Worm (Caenorhabditis elegans) whole organism, late embryonic: ENCODE measurements around the gene unc-64.

Experiments
- F13H6.1 ChIP-seq: sonication (generic microtip); optimal IDR thresholded peaks from 2 replicates; lab custom pipeline; 2016; ENCODE audit warnings: missing genetic modification characterization, missing compliant biosample characterization
- K09A11.1 ChIP-seq: sonication (generic microtip); optimal IDR thresholded peaks from 2 replicates; lab custom pipeline; 2017; ENCODE audit warnings: antibody characterized with exemption, mild to moderate bottlenecking, missing genetic modification characterization, missing compliant biosample characterization; ENCODE audit not compliant: insufficient read depth
- ama-1 ChIP-seq: fragments of 150-350 bp; optimal IDR thresholded peaks from 2 replicates; lab custom pipeline; 2014
- ceh-14 ChIP-seq: sonication (generic microtip); optimal IDR thresholded peaks from 2 replicates; lab custom pipeline; 2016; ENCODE audit warnings: missing genotype, missing genetic modification characterization, missing compliant biosample characterization
- ceh-18 ChIP-seq: sonication (generic microtip); optimal IDR thresholded peaks from 2 replicates; lab custom pipeline; 2016; ENCODE audit warnings: missing genetic modification characterization, missing compliant biosample characterization
- ceh-19 ChIP-seq: fragments of 200-800 bp; sonication (Bioruptor generic); optimal IDR thresholded peaks from 2 replicates; lab custom pipeline; 2018; ENCODE audit warnings: mild to moderate bottlenecking, missing genetic modification characterization, missing compliant biosample characterization
- ceh-2 ChIP-seq: sonication (generic microtip); optimal IDR thresholded peaks from 2 replicates; lab custom pipeline; 2016; ENCODE audit warnings: missing genotype, missing genetic modification characterization, missing compliant biosample characterization
- ceh-6 ChIP-seq: fragments of 200-800 bp; sonication (Bioruptor generic); optimal IDR thresholded peaks from 2 replicates; lab custom pipeline; 2018; ENCODE audit warnings: mild to moderate bottlenecking, missing genetic modification characterization, missing compliant biosample characterization
- dve-1 ChIP-seq: sonication (generic microtip); optimal IDR thresholded peaks from 2 replicates; lab custom pipeline; 2017; ENCODE audit warnings: antibody characterized with exemption, mild to moderate bottlenecking, missing genetic modification characterization, missing compliant biosample characterization
- ets-4 ChIP-seq: sonication (generic microtip); optimal IDR thresholded peaks from 2 replicates; lab custom pipeline; 2016; ENCODE audit warnings: missing genetic modification characterization, missing compliant biosample characterization
- eyg-1 ChIP-seq: sonication (generic microtip); optimal IDR thresholded peaks from 2 replicates; lab custom pipeline; 2016; ENCODE audit warnings: missing genotype, missing genetic modification characterization, missing compliant biosample characterization
- fax-1 ChIP-seq: sonication (generic microtip); optimal IDR thresholded peaks from 2 replicates; lab custom pipeline; 2016; ENCODE audit warnings: missing genotype, missing genetic modification characterization, missing compliant biosample characterization
- fkh-10 ChIP-seq: fragments of 150-350 bp; optimal IDR thresholded peaks from 2 replicates; lab custom pipeline; 2014; ENCODE audit warnings: missing biosample characterization, missing genetic modification reagents, missing genetic modification characterization
- fkh-6 ChIP-seq: sonication (generic microtip); optimal IDR thresholded peaks from 2 replicates; lab custom pipeline; 2016; ENCODE audit warnings: missing genetic modification characterization, missing compliant biosample characterization
- hlh-13 ChIP-seq: fragments of 200-800 bp; sonication (Bioruptor generic); optimal IDR thresholded peaks from 2 replicates; lab custom pipeline; 2018; ENCODE audit warnings: mild to moderate bottlenecking, missing genetic modification characterization, missing compliant biosample characterization
- hlh-15 ChIP-seq: sonication (generic microtip); optimal IDR thresholded peaks from 2 replicates; lab custom pipeline; 2016; ENCODE audit warnings: missing genetic modification characterization, missing compliant biosample characterization
- hlh-30 ChIP-seq: sonication (generic microtip); optimal IDR thresholded peaks from 2 replicates; lab custom pipeline; 2017; ENCODE audit warnings: antibody characterized with exemption, missing genetic modification characterization, missing compliant biosample characterization; ENCODE audit not compliant: insufficient read depth
- hlh-8 ChIP-seq: sonication (generic microtip); optimal IDR thresholded peaks from 2 replicates; lab custom pipeline; 2016; ENCODE audit warnings: missing genotype, missing genetic modification characterization, missing compliant biosample characterization
- mec-3 ChIP-seq: sonication (generic microtip); optimal IDR thresholded peaks from 2 replicates; lab custom pipeline; 2016; ENCODE audit warnings: borderline replicate concordance, missing genetic modification characterization, missing compliant biosample characterization
- nfya-1 ChIP-seq: sonication (generic microtip); optimal IDR thresholded peaks from 2 replicates; lab custom pipeline; 2017; ENCODE audit warnings: missing genetic modification characterization, mild to moderate bottlenecking, missing compliant biosample characterization, antibody characterized with exemption, moderate library complexity
- nhr-11 ChIP-seq: fragments of 150-350 bp; optimal IDR thresholded peaks from 2 replicates; lab custom pipeline; 2014; ENCODE audit warnings: missing biosample characterization, missing genetic modification characterization
- npax-4 ChIP-seq: sonication (generic microtip); optimal IDR thresholded peaks from 2 replicates; lab custom pipeline; 2016; ENCODE audit warnings: missing genetic modification characterization, missing compliant biosample characterization
- pag-3 ChIP-seq: sonication (generic microtip); optimal IDR thresholded peaks from 2 replicates; lab custom pipeline; 2016; ENCODE audit warnings: missing compliant biosample characterization, missing genetic modification characterization, borderline replicate concordance
- pax-1 ChIP-seq: fragments of 150-350 bp; optimal IDR thresholded peaks from 2 replicates; lab custom pipeline; 2014; ENCODE audit warnings: missing biosample characterization, missing genetic modification characterization
- pha-4 ChIP-seq: fragments of 150-350 bp; optimal IDR thresholded peaks from 2 replicates; lab custom pipeline; 2018; ENCODE audit warnings: missing biosample characterization, missing genetic modification reagents, missing genetic modification characterization
- pros-1 ChIP-seq: fragments of 150-350 bp; optimal IDR thresholded peaks from 2 replicates; lab custom pipeline; 2014; ENCODE audit warnings: missing biosample characterization, missing genetic modification reagents, missing genetic modification characterization
- sdc-2 ChIP-seq: sonication (generic microtip); optimal IDR thresholded peaks from 2 replicates; lab custom pipeline; 2016; ENCODE audit warnings: missing genotype, missing genetic modification characterization, missing compliant biosample characterization
- sox-4 ChIP-seq: sonication (generic microtip); optimal IDR thresholded peaks from 2 replicates; lab custom pipeline; 2017; ENCODE audit warnings: mild to moderate bottlenecking, missing genetic modification characterization, inconsistent platforms, missing compliant biosample characterization
- ttx-3 ChIP-seq: sonication (generic microtip); optimal IDR thresholded peaks from 2 replicates; lab custom pipeline; 2016; ENCODE audit warnings: missing genetic modification reagents, missing genetic modification characterization, missing compliant biosample characterization
- unc-3 ChIP-seq, 2 experiments: fragments of 200-800 bp in 1 of 2; sonication (Bioruptor generic) in 1 of 2; sonication (generic microtip) in 1 of 2; conservative IDR thresholded peaks in 1 of 2; optimal IDR thresholded peaks in 1 of 2; 2 replicates each; pipeline versions ENCODE4 v1.3.6 to Lab custom; 2016 to 2022; ENCODE audit warnings: missing compliant biosample characterization in 2 of 2, missing genetic modification characterization in 2 of 2, missing genetic modification reagents in 1 of 2
- unc-42 ChIP-seq: sonication (generic microtip); optimal IDR thresholded peaks from 2 replicates; lab custom pipeline; 2016; ENCODE audit warnings: missing genotype, missing genetic modification characterization, missing compliant biosample characterization
- unc-86 ChIP-seq: sonication (generic microtip); optimal IDR thresholded peaks from 2 replicates; lab custom pipeline; 2016; ENCODE audit warnings: missing genetic modification characterization, missing compliant biosample characterization
- zip-5 ChIP-seq: sonication (generic microtip); optimal IDR thresholded peaks from 2 replicates; lab custom pipeline; 2016; ENCODE audit warnings: missing genetic modification characterization, missing compliant biosample characterization

Gene unc-64

DNA sequence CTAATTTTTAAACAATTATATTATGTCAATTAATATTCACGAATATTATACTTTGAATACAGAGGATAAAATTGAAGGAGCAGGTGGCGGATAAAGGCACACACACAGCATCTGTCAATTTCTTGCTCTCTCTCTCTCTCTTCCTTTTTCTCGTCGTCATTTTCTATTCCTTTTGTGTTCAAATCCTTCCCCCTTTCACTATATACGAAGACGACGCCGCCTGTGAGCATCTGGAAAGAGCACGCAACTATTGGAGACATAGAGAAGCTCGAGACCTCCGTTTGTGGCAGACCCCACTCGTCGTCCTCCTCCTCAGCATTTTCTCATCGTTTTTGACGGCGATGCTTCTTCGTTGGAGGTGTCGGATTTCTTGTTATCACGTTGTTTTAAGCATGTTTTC, 18.9 kb upstream of the unc-64 start (continued):
- peak; percentile 65 for TF ChIP-seq unc-42 (tag; lab: Kevin White, UChicago)
- no peak for TF ChIP-seq unc-3 (GFP tag; conservative IDR thresholded peaks at IDR 0.05; lab: Robert Waterston, UW)
- TF ChIP-seq unc-3 (tag; optimal IDR thresholded peaks at IDR 0.05; lab: Kevin White, UChicago): no peak
- no peak for TF ChIP-seq fkh-10 (GFP tag; lab: Kevin White, UChicago)
- TF ChIP-seq ceh-14 (tag; lab: Kevin White, UChicago): no peak

DNA sequence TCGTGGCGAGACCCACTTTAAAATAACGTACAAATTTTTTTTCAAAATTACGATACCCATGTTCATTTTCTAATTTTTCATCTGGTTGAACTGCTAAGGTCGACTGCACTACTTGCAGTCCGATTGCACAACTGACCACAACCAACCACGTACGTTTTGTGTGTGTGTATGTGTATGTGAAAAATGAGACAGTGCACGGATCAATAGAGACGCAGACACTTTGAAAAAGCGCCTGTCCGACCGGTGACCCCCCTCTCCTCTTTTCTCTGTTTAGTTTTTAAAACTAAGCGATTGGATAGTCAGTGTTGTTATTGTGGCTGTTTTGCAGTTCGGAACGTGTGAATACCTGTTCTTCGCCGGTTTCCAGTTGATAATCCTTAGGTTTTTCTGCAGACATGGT, 18.3 kb upstream of the unc-64 start:
- TF ChIP-seq F13H6.1 (tag; lab: Kevin White, UChicago) (no peak), pros-1 (tag; lab: Kevin White, UChicago) (no peak), nfya-1 (tag; lab: Kevin White, UChicago) (peak; percentile 29), ceh-6 (no peak)
- TF ChIP-seq, all 69 proteins: peak for 1

ce11 chrIII:13260344-13260743, 16.7 kb upstream of the unc-64 start:
- TF ChIP-seq sox-4 (tag; lab: Kevin White, UChicago) (no peak), pax-1 (no peak), ama-1 (lab: Kevin White, UChicago) (no peak), ceh-2 (tag; lab: Kevin White, UChicago) (no peak), pha-4 (tag; lab: Kevin White, UChicago) (no peak), hlh-30 (no peak), nhr-11 (tag; lab: Kevin White, UChicago) (no peak), nfya-1 (tag; lab: Kevin White, UChicago) (no peak)

ce11 chrIII:13262987-13263386, 14.1 kb upstream of the unc-64 start, which contains the start of gene F56A8.4:
Gene F56A8.4 (plus strand): TSS chrIII:13263287.
- no peak for TF ChIP-seq fax-1
- TF ChIP-seq, all 69 proteins: peak for 0

ce11 chrIII:13265566-13265965, 11.5 kb upstream of the unc-64 start, which contains the start of gene F56A8.5:
Gene F56A8.5 (plus strand): TSS chrIII:13265866.
- TF ChIP-seq pag-3 (tag; lab: Kevin White, UChicago) (no peak), ceh-2 (tag; lab: Kevin White, UChicago) (no peak), dve-1 (tag; lab: Kevin White, UChicago) (no peak), zip-5 (tag; lab: Kevin White, UChicago) (no peak), sdc-2 (tag; lab: Kevin White, UChicago) (no peak), mec-3 (tag; lab: Kevin White, UChicago) (no peak), hlh-8 (tag; lab: Kevin White, UChicago) (no peak), eyg-1 (no peak), unc-3 (GFP tag; conservative IDR thresholded peaks at IDR 0.05; lab: Robert Waterston, UW) (no peak), unc-3 (tag; optimal IDR thresholded peaks at IDR 0.05; lab: Kevin White, UChicago) (no peak), ets-4 (no peak), ceh-19 (GFP tag; lab: Kevin White, UChicago) (no peak), hlh-13 (GFP tag; lab: Kevin White, UChicago) (no peak), unc-86 (tag; lab: Kevin White, UChicago) (no peak), hlh-15 (no peak), K09A11.1 (tag; lab: Kevin White, UChicago) (no peak), npax-4 (tag; lab: Kevin White, UChicago) (no peak), ceh-18 (tag; lab: Kevin White, UChicago) (no peak), ttx-3 (tag; lab: Kevin White, UChicago) (no peak), fkh-6 (no peak)
- TF ChIP-seq, all 69 proteins: peak for 0
